Worm (Caenorhabditis elegans): ENCODE measurements around the gene srz-11.

The srz-11 gene

DNA sequence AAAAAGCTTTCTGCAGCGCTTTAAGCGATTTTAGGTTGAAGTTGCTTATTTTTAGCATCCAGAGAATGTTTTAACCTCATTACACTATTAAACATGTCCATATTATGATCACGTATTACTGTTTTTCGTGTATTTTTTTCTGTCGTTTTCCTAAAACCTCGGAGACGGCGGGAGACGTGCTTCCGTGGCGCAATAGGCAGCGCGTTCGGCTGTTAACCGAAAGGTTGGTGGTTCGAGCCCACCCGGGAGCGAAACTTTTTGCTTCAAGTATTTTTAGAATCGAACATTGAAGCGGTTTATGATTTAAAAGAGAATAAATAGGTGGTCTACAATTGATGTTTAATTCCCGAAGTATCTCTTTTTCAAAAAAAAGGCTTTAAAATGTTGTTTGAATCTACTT is 6.4 kb upstream of the srz-11 start (continued):
- TF ChIP-seq B0336.3 (GFP tag; IDR thresholded peaks at IDR 0.05) (no peak), aptf-3 (GFP tag; IDR thresholded peaks at IDR 0.05) (no peak), T26A5.8 (tag; optimal IDR thresholded peaks at IDR 0.05) (no peak), unc-62 (GFP tag; optimal IDR thresholded peaks at IDR 0.05) (no peak), C17E4.6 (GFP tag; IDR thresholded peaks at IDR 0.05) (no peak), unc-130 (GFP tag; optimal IDR thresholded peaks at IDR 0.05) (no peak), sptf-2 (GFP tag; optimal IDR thresholded peaks at IDR 0.05) (no peak), F57C9.4 (tag; optimal IDR thresholded peaks at IDR 0.05) (no peak), die-1 (tag; optimal IDR thresholded peaks at IDR 0.05) (peak; percentile 41), attf-6 (GFP tag; IDR thresholded peaks at IDR 0.05) (no peak), ztf-28 (GFP tag; IDR thresholded peaks at IDR 0.05) (0 out of 2 replicates have a peak, but pooled peaks have one; percentile 53), F10E7.11 (tag; optimal IDR thresholded peaks at IDR 0.05) (no peak), akir-1 (GFP tag; optimal IDR thresholded peaks at IDR 0.05) (no peak), efl-1 (GFP tag; optimal IDR thresholded peaks at IDR 0.05) (no peak), bed-1 (GFP tag; IDR thresholded peaks at IDR 0.05) (no peak)

DNA sequence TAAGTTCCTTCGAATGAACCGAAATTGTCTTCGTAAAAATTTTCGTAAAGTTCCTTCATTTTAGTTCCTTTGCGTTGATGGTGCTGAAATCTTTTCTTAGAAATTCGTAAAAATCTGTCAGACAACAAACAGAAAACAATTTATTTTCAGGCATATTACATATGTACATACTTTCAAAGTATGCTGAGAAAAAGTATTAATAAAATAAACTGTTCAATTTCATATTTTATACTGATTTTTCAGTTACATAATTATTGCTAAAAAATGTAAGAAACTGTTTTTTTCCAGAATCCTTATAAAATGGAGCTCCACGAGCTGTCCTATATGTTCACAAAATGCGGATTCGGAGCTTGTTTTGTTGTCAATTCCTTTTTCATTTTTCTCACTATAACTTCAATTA is 4.2 kb upstream of the srz-11 start, which contains the start of gene str-45:
Gene str-45 (plus strand): TSS at position 301 of the 400 bp plus-strand sequence.
- TF ChIP-seq T07F8.4 (tag; optimal IDR thresholded peaks at IDR 0.05) (no peak), cebp-1 (GFP tag; IDR thresholded peaks at IDR 0.05) (no peak), cebp-1 (tag; optimal IDR thresholded peaks at IDR 0.05) (no peak), hsf-1 (GFP tag; IDR thresholded peaks at IDR 0.05) (no peak), hlh-26 (GFP tag; conservative IDR thresholded peaks at IDR 0.05) (no peak), K11D2.4 (GFP tag; IDR thresholded peaks at IDR 0.05) (no peak), ceh-100 (GFP tag; IDR thresholded peaks at IDR 0.05) (no peak), Y67H2A.10 (GFP tag; conservative IDR thresholded peaks at IDR 0.05) (no peak), madf-8 (GFP tag; conservative IDR thresholded peaks at IDR 0.05) (no peak), K12H6.12 (tag; optimal IDR thresholded peaks at IDR 0.05) (no peak), Y53F4B.3 (GFP tag; IDR thresholded peaks at IDR 0.05) (no peak), lsl-1 (GFP tag; optimal IDR thresholded peaks at IDR 0.05) (no peak), ztf-28 (GFP tag; IDR thresholded peaks at IDR 0.05) (no peak)

DNA sequence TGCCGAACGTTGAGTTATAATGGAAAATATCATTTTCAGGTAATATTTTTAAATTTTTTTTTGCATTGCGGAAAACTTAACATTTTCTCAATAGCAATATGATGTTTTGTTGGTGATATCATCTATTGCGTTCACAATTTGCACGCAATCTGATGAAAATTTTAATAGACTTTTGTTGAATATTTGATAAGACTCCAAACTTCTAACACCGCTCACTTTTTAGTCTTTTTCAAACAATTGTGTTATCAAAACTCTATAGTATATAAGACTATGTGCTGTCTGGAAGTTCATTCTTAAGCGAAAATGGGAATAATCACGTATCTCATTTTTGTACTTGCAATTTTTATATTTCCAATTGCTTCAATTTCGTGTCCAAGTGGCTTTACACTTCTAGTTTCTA is 12.6 kb downstream of the srz-11 start, which contains the start of gene clec-47:
Gene clec-47 (plus strand): TSS at position 301 of the 400 bp plus-strand sequence.
- TF ChIP-seq K12H6.12 (tag; optimal IDR thresholded peaks at IDR 0.05) (no peak), F57C9.4 (tag; optimal IDR thresholded peaks at IDR 0.05) (no peak), F37B4.10 (GFP tag; IDR thresholded peaks at IDR 0.05) (no peak), somi-1 (GFP tag; optimal IDR thresholded peaks at IDR 0.05) (no peak), T26A5.8 (tag; optimal IDR thresholded peaks at IDR 0.05) (no peak), sptf-2 (GFP tag; optimal IDR thresholded peaks at IDR 0.05) (no peak), ceh-40 (GFP tag; IDR thresholded peaks at IDR 0.05) (no peak), nhr-27 (tag; optimal IDR thresholded peaks at IDR 0.05) (no peak), Y67H2A.10 (GFP tag; conservative IDR thresholded peaks at IDR 0.05) (no peak)

DNA sequence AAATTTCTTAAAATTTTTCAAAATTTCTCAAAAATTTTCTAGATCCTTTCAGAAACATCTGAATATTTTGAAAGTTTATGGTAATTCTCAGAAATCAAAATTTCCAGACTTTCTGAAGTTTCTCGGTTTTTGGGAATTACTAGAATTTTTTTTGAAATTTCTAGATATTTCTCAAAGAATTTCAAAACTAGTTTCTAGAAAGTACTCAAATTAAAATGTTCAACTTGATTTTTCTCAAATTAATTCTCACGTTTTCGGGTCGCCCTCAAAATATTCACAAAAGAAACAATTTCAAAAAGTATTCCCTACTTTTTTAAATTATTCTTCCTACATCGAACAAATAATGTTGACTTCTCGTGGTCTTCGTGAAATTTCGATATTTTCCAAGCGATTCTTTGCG is 16.9 kb downstream of the srz-11 start, which contains the start of gene T09F5.10:
Gene T09F5.10 (plus strand): TSS at position 301 of the 400 bp plus-strand sequence.
- no peak for TF ChIP-seq tbx-9 (tag; optimal IDR thresholded peaks at IDR 0.05; ENCODE audit: borderline replicate concordance)

DNA sequence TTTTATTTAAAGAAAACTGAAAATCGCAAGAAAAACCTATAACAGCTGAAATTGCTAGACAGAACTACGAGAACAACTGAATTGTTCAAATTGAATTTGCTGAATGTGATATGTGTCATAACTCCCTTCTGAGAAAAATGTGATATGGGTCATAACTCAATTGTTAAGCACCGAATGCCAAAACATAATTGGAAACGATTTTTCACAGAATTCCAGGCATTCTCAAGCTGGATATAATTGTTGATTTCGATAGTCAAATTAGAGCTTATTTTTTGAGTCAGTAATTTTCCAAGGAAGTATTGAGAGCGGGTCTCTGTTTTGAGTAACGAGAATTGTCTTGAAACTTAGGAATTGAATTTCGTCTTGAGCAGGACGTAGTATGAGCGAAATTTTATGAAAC is 19.0 kb downstream of the srz-11 start:
- no peak for TF ChIP-seq mxl-1 (tag; optimal IDR thresholded peaks at IDR 0.05)
- TF ChIP-seq Y79H2A.3 (GFP tag; conservative IDR thresholded peaks at IDR 0.05): no peak
- no peak for TF ChIP-seq hrde-1 (tag; optimal IDR thresholded peaks at IDR 0.05; ENCODE audit: borderline replicate concordance)
- no peak for TF ChIP-seq F55B11.4 (tag; optimal IDR thresholded peaks at IDR 0.05; ENCODE audit: borderline replicate concordance, insufficient read depth)
- no peak for TF ChIP-seq nfya-1 (tag; optimal IDR thresholded peaks at IDR 0.05; ENCODE audit: borderline replicate concordance, insufficient read depth)
- no peak for TF ChIP-seq bed-2 (GFP tag; IDR thresholded peaks at IDR 0.05)
- no peak for TF ChIP-seq B0019.2 (GFP tag; conservative IDR thresholded peaks at IDR 0.05)
- no peak for TF ChIP-seq ceh-27 (GFP tag; optimal IDR thresholded peaks at IDR 0.05)
- TF ChIP-seq attf-5 (GFP tag; optimal IDR thresholded peaks at IDR 0.05): no peak
- no peak for TF ChIP-seq mcd-1 (GFP tag; IDR thresholded peaks at IDR 0.05)
- TF ChIP-seq madf-6 (GFP tag; IDR thresholded peaks at IDR 0.05): no peak
- TF ChIP-seq cebp-1 (GFP tag; IDR thresholded peaks at IDR 0.05): no peak
- no peak for TF ChIP-seq cebp-1 (tag; optimal IDR thresholded peaks at IDR 0.05)
- no peak for TF ChIP-seq sea-2 (GFP tag; IDR thresholded peaks at IDR 0.05)
